Fruit fly (Drosophila melanogaster) whole organism, wandering third instar larva: ENCODE measurements around the gene CG7953.

Experiments
- Abd-B ChIP-seq: fragments of >200 bp; optimal IDR thresholded peaks from 2 replicates; lab custom pipeline; 2017; ENCODE audit warnings: missing biosample characterization, missing genetic modification characterization
- CG32264 ChIP-seq: fragments of 200-800 bp; sonication (Bioruptor generic); optimal IDR thresholded peaks from 2 replicates; lab custom pipeline; 2016; ENCODE audit warnings: missing biosample characterization, missing genetic modification characterization
- Dif ChIP-seq: fragments of 200-275, 200-300 bp; sonication (Bioruptor generic); optimal IDR thresholded peaks from 2 replicates; lab custom pipeline; 2018; ENCODE audit warnings: missing biosample characterization, missing genetic modification characterization; ENCODE audit not compliant: partially characterized antibody
- Hr78 ChIP-seq: fragments of >200 bp; optimal IDR thresholded peaks from 2 replicates; lab custom pipeline; 2017; ENCODE audit warnings: missing biosample characterization, missing genetic modification characterization
- Jra ChIP-seq: sonication (Bioruptor generic); optimal IDR thresholded peaks from 2 replicates; lab custom pipeline; 2016; ENCODE audit warnings: missing biosample characterization, missing genetic modification characterization
- Myc ChIP-seq: fragments of >200 bp; optimal IDR thresholded peaks from 2 replicates; lab custom pipeline; 2017
- N ChIP-seq: fragments of >200 bp; optimal IDR thresholded peaks from 2 replicates; lab custom pipeline; 2018; ENCODE audit warnings: missing biosample characterization, missing external identifiers, missing genetic modification characterization
- Sp1 ChIP-seq: fragments of 200-800 bp; sonication (Bioruptor generic); optimal IDR thresholded peaks from 3 replicates; lab custom pipeline; 2019; ENCODE audit warnings: missing biosample characterization, mild to moderate bottlenecking, missing genetic modification characterization, moderate library complexity
- lola ChIP-seq: fragments of >200 bp; optimal IDR thresholded peaks from 2 replicates; lab custom pipeline; 2017; ENCODE audit warnings: missing biosample characterization, missing genetic modification characterization
- pan ChIP-seq: fragments of >200 bp; optimal IDR thresholded peaks from 2 replicates; lab custom pipeline; 2017
- sage ChIP-seq: fragments of 200-800 bp; sonication (Bioruptor generic); optimal IDR thresholded peaks from 2 replicates; lab custom pipeline; 2016; ENCODE audit warnings: missing biosample characterization, mild to moderate bottlenecking, missing genetic modification characterization
- usp ChIP-seq: fragments of >200 bp; optimal IDR thresholded peaks from 2 replicates; lab custom pipeline; 2017; ENCODE audit warnings: missing biosample characterization, missing genetic modification characterization

DNA sequence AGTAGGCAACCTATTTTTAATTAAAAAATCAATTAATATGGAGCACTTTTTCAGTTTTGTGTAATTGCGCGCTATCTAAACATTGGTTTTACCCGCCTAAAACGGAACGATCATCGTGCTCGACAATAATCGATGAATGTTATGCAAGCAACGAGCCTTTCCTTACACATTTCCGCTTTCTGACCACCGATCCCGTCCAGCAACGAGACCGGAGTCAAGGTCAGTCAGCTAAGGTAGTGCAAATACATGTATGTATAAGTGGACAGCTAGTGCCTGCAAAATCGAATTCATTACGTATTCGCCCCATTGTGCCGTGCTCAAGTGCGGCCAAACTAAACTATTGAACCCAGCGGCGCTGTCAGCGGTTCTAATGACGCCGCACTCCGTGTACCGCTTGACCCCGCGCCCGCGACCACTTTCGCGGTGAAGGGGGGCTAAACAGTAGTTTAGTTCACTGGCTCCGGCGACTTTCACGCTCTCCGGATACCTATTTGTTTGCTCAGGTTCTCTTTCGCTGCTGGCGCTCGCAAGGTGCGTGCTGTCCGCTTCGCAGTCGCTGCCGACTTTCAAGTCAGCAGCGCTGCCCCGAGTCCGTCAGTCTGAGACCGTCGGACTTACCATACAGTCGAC, 44.6 kb upstream of the CG7953 start, which contains the start of gene CAH1:
- TF ChIP-seq Sp1 (GFP tag; lab: Kevin White, UChicago) (no peak), Dif (GFP tag; lab: Kevin White, UChicago) (no peak), sage (GFP tag; lab: Kevin White, UChicago) (no peak), usp (GFP tag; lab: Kevin White, UChicago) (no peak), Abd-B (GFP tag; lab: Kevin White, UChicago) (no peak), Hr78 (GFP tag; lab: Kevin White, UChicago) (no peak), pan (lab: Kevin White, UChicago) (no peak), N (no peak), Jra (GFP tag; lab: Kevin White, UChicago) (no peak), Myc (lab: Kevin White, UChicago) (no peak), lola (GFP tag; lab: Kevin White, UChicago) (no peak), CG32264 (GFP tag; lab: Kevin White, UChicago) (no peak)
